Worm (Caenorhabditis elegans) whole organism, midembryonic: ENCODE data around the gene T24C4.2.

Experiments used
- cog-1 ChIP-seq: sonication (generic microtip); optimal IDR thresholded peaks from 2 replicates; lab custom pipeline; 2016; ENCODE audit warnings: missing genetic modification characterization, missing compliant biosample characterization
- klf-2 ChIP-seq: fragments of 200-800 bp; sonication (Bioruptor generic); conservative IDR thresholded peaks from 2 replicates; pipeline ENCODE4 v1.3.6; 2022; ENCODE audit warnings: missing genetic modification reagents, missing genetic modification characterization, missing compliant biosample characterization
- tab-1 ChIP-seq: fragments of 200-800 bp; sonication (Bioruptor generic); IDR thresholded peaks from 2 replicates; pipeline ENCODE4 v1.3.6; 2022; ENCODE audit warnings: missing genetic modification characterization, missing compliant biosample characterization
- ztf-23 ChIP-seq: fragments of 200-800 bp; sonication (Bioruptor generic); IDR thresholded peaks from 2 replicates; pipeline ENCODE4 v1.3.6; 2022; ENCODE audit warnings: missing genetic modification reagents, missing genetic modification characterization, missing compliant biosample characterization

- TF ChIP-seq klf-2 (no peak), tab-1 (GFP tag; lab: Robert Waterston, UW) (no peak), cog-1 (tag; lab: Kevin White, UChicago) (no peak), ztf-23 (GFP tag; lab: Robert Waterston, UW) (no peak)
Observed at ce11 chrIII:870555-870954, 786 bp upstream of the T24C4.2 start.
